Fruit fly (Drosophila melanogaster) whole organism, embryonic: Measurements from ENCODE around the gene GstD5.

Source experiments
- CG10321 ChIP-seq: fragments of 200-800 bp; sonication (Bioruptor generic); IDR thresholded peaks from 2 replicates; pipeline ENCODE4 v1.3.6; 2022; ENCODE audit warnings: missing biosample characterization, missing genetic modification characterization
- CG10366 ChIP-seq: fragments of 200-800 bp; sonication (Bioruptor generic); IDR thresholded peaks from 2 replicates; pipeline ENCODE4 v1.3.6; 2022; ENCODE audit warnings: missing biosample characterization, missing genetic modification characterization
- CG10543 ChIP-seq: fragments of 200-800 bp; sonication (Bioruptor generic); optimal IDR thresholded peaks from 3 replicates; lab custom pipeline; 2017; ENCODE audit warnings: missing biosample characterization, mild to moderate bottlenecking, missing genetic modification characterization, moderate library complexity
- CG10979 ChIP-seq: fragments of 200-800 bp; sonication (Bioruptor generic); optimal IDR thresholded peaks from 2 replicates; lab custom pipeline; 2018; ENCODE audit warnings: missing biosample characterization, mild to moderate bottlenecking, missing genetic modification characterization, moderate library complexity
- CG13287 ChIP-seq: fragments of 200-800 bp; sonication (Bioruptor generic); IDR thresholded peaks from 2 replicates; pipeline ENCODE4 v1.3.6; 2022; ENCODE audit warnings: missing biosample characterization, missing genetic modification characterization; ENCODE audit not compliant: partially characterized antibody
- CG14710 ChIP-seq: fragments of 200-800 bp; sonication (Bioruptor generic); optimal IDR thresholded peaks from 3 replicates; lab custom pipeline; 2019; ENCODE audit warnings: missing biosample characterization, mild to moderate bottlenecking, missing genetic modification characterization, moderate library complexity
- CG17361 ChIP-seq: fragments of 200-800 bp; sonication (Bioruptor generic); IDR thresholded peaks from 3 replicates; pipeline ENCODE4 v1.3.6; 2022; ENCODE audit warnings: missing biosample characterization, missing genetic modification characterization
- CG17802 ChIP-seq: fragments of 200-800 bp; sonication (Bioruptor generic); optimal IDR thresholded peaks from 2 replicates; lab custom pipeline; 2018; ENCODE audit warnings: missing biosample characterization, mild to moderate bottlenecking, missing genetic modification characterization, moderate library complexity
- CG17912 ChIP-seq: fragments of 200-800 bp; sonication (Bioruptor generic); optimal IDR thresholded peaks from 2 replicates; lab custom pipeline; 2018; ENCODE audit warnings: missing biosample characterization, mild to moderate bottlenecking, missing genetic modification characterization
- CG2116 ChIP-seq: fragments of 200-800 bp; sonication (Bioruptor generic); optimal IDR thresholded peaks from 3 replicates; lab custom pipeline; 2018; ENCODE audit warnings: missing biosample characterization, mild to moderate bottlenecking, missing genetic modification characterization
- CG3065 ChIP-seq: fragments of 200-800 bp; sonication (Bioruptor generic); optimal IDR thresholded peaks from 2 replicates; lab custom pipeline; 2016; ENCODE audit warnings: missing biosample characterization, missing genetic modification characterization
- CG3847 ChIP-seq: fragments of 200-800 bp; sonication (Bioruptor generic); IDR thresholded peaks from 2 replicates; pipeline ENCODE4 v1.3.6; 2022; ENCODE audit warnings: missing biosample characterization, missing genetic modification characterization
- CG3995 ChIP-seq: fragments of 200-800 bp; sonication (Bioruptor generic); optimal IDR thresholded peaks from 3 replicates; lab custom pipeline; 2016; ENCODE audit warnings: missing biosample characterization, missing genetic modification characterization
- CG4328 ChIP-seq: fragments of 200-800 bp; sonication (Bioruptor generic); optimal IDR thresholded peaks from 3 replicates; lab custom pipeline; 2017; ENCODE audit warnings: missing biosample characterization, missing genetic modification reagents, missing genetic modification characterization
- CG4617 ChIP-seq: fragments of 200-800 bp; sonication (Bioruptor generic); optimal IDR thresholded peaks from 3 replicates; lab custom pipeline; 2016; ENCODE audit warnings: missing biosample characterization, missing genetic modification characterization, borderline replicate concordance
- CG4707 ChIP-seq: fragments of 200-800 bp; sonication (Bioruptor generic); optimal IDR thresholded peaks from 2 replicates; lab custom pipeline; 2018; ENCODE audit warnings: missing biosample characterization, mild to moderate bottlenecking, missing genetic modification characterization, moderate library complexity
- CG6272 ChIP-seq: fragments of 200-800 bp; sonication (Bioruptor generic); IDR thresholded peaks from 2 replicates; pipeline ENCODE4 v1.3.6; 2022; ENCODE audit warnings: missing biosample characterization, missing genetic modification characterization
- CG6813 ChIP-seq: fragments of 200-800 bp; sonication (Bioruptor generic); optimal IDR thresholded peaks from 2 replicates; lab custom pipeline; 2017; ENCODE audit warnings: missing biosample characterization, missing genetic modification characterization, mild to moderate bottlenecking, moderate library complexity, missing genetic modification reagents
- CG9727 ChIP-seq: fragments of 200-800 bp; sonication (Bioruptor generic); optimal IDR thresholded peaks from 3 replicates; lab custom pipeline; 2017; ENCODE audit warnings: missing biosample characterization, mild to moderate bottlenecking, missing genetic modification characterization
- CkIIα-i1 ChIP-seq: fragments of 200-800 bp; sonication (Bioruptor generic); IDR thresholded peaks from 2 replicates; pipeline ENCODE4 v1.3.6; 2022; ENCODE audit warnings: missing biosample characterization, missing genetic modification characterization
- D19B ChIP-seq: fragments of 200-800 bp; sonication (Bioruptor generic); optimal IDR thresholded peaks from 2 replicates; lab custom pipeline; 2017; ENCODE audit warnings: missing biosample characterization, mild to moderate bottlenecking, missing genetic modification characterization
- Dll ChIP-seq: fragments of 200-800 bp; sonication (Bioruptor generic); IDR thresholded peaks from 4 replicates; pipeline ENCODE4 v1.3.6; 2022; ENCODE audit warnings: missing biosample characterization, missing genetic modification characterization; ENCODE audit not compliant: partially characterized antibody
- Dp ChIP-seq: fragments of 200-800 bp; sonication (Bioruptor generic); optimal IDR thresholded peaks from 2 replicates; lab custom pipeline; 2018; ENCODE audit warnings: missing biosample characterization, mild to moderate bottlenecking, missing genetic modification characterization, moderate library complexity
- Ets65A ChIP-seq: fragments of 200-800 bp; sonication (Bioruptor generic); peaks from one replicate; lab custom pipeline; 2016; ENCODE audit warnings: missing biosample characterization, missing genetic modification characterization
- Fer1 ChIP-seq: fragments of 200-800 bp; sonication (Bioruptor generic); optimal IDR thresholded peaks from 2 replicates; lab custom pipeline; 2017; ENCODE audit warnings: missing biosample characterization, mild to moderate bottlenecking, missing genetic modification characterization
- Fer3 ChIP-seq: fragments of 200-800 bp; sonication (Bioruptor generic); optimal IDR thresholded peaks from 2 replicates; lab custom pipeline; 2018; ENCODE audit warnings: missing biosample characterization, mild to moderate bottlenecking, missing genetic modification characterization, moderate library complexity
- HLH4C ChIP-seq: fragments of 200-800 bp; sonication (Bioruptor generic); IDR thresholded peaks from 3 replicates; pipeline ENCODE4 v1.3.6; 2022; ENCODE audit warnings: missing biosample characterization, missing genetic modification characterization; ENCODE audit not compliant: partially characterized antibody
- HLH54F ChIP-seq: fragments of 200-800 bp; sonication (Bioruptor generic); optimal IDR thresholded peaks from 3 replicates; lab custom pipeline; 2016; ENCODE audit warnings: missing biosample characterization, missing genetic modification characterization
- HmgZ ChIP-seq: fragments of 200-800 bp; sonication (Bioruptor generic); optimal IDR thresholded peaks from 2 replicates; lab custom pipeline; 2018; ENCODE audit warnings: missing biosample characterization, mild to moderate bottlenecking, missing genetic modification characterization
- Lpt ChIP-seq: fragments of >200 bp; optimal IDR thresholded peaks from 2 replicates; lab custom pipeline; 2018; ENCODE audit warnings: missing biosample characterization, missing genetic modification characterization
- MESR4 ChIP-seq: fragments of 200-800 bp; sonication (Bioruptor generic); optimal IDR thresholded peaks from 2 replicates; lab custom pipeline; 2018; ENCODE audit warnings: missing biosample characterization, mild to moderate bottlenecking, missing genetic modification characterization, moderate library complexity
- Med ChIP-seq: fragments of 200-800 bp; sonication (Bioruptor generic); peaks from one replicate; lab custom pipeline; 2016; ENCODE audit warnings: missing biosample characterization, missing genetic modification characterization, mild to moderate bottlenecking, inconsistent platforms, moderate library complexity
- Mrtf ChIP-seq: fragments of 200-800 bp; sonication (Bioruptor generic); IDR thresholded peaks from 3 replicates; pipeline ENCODE4 v1.3.6; 2022; ENCODE audit warnings: missing biosample characterization, missing genetic modification characterization
- abd-A ChIP-seq: fragments of 200-800 bp; sonication (Bioruptor generic); optimal IDR thresholded peaks from 3 replicates; lab custom pipeline; 2019; ENCODE audit warnings: missing biosample characterization, mild to moderate bottlenecking, missing genetic modification characterization, moderate library complexity
- cato ChIP-seq: fragments of 200-800 bp; sonication (Bioruptor generic); optimal IDR thresholded peaks from 2 replicates; lab custom pipeline; 2016; ENCODE audit warnings: missing biosample characterization, missing genetic modification characterization, borderline replicate concordance
- chif ChIP-seq, 2 experiments: fragments of 200-800 bp; sonication (Bioruptor generic); optimal IDR thresholded peaks; 3 replicates each; lab custom pipeline; 2016; ENCODE audit warnings: missing biosample characterization in 2 of 2, missing genetic modification characterization in 2 of 2
- chinmo ChIP-seq: fragments of 200-800 bp; sonication (Bioruptor generic); IDR thresholded peaks from 4 replicates; pipeline ENCODE4 v1.3.6; 2022; ENCODE audit warnings: missing biosample characterization, missing genetic modification characterization; ENCODE audit not compliant: partially characterized antibody
- emc ChIP-seq: fragments of 200-800 bp; sonication (Bioruptor generic); optimal IDR thresholded peaks from 2 replicates; lab custom pipeline; 2016; ENCODE audit warnings: missing biosample characterization, missing genetic modification characterization
- gfzf ChIP-seq: fragments of 200-800 bp; sonication (Bioruptor generic); optimal IDR thresholded peaks from 2 replicates; lab custom pipeline; 2016; ENCODE audit warnings: missing biosample characterization, mild to moderate bottlenecking, missing genetic modification characterization, moderate library complexity
- gsb-n ChIP-seq: fragments of 200-800 bp; sonication (Bioruptor generic); optimal IDR thresholded peaks from 3 replicates; lab custom pipeline; 2018; ENCODE audit warnings: missing biosample characterization, mild to moderate bottlenecking, missing genetic modification characterization
- lbe ChIP-seq: fragments of 200-800 bp; sonication (Bioruptor generic); optimal IDR thresholded peaks from 2 replicates; lab custom pipeline; 2016; ENCODE audit warnings: missing biosample characterization, mild to moderate bottlenecking, missing genetic modification characterization
- lmd ChIP-seq: fragments of 200-800 bp; sonication (Bioruptor generic); IDR thresholded peaks from 2 replicates; pipeline ENCODE4 v1.3.6; 2022; ENCODE audit warnings: missing biosample characterization, missing genetic modification characterization
- prd ChIP-seq, 3 experiments: fragments of >200 bp in 2 of 3; fragments of 200-800 bp in 1 of 3; sonication (Bioruptor generic) in 1 of 3; optimal IDR thresholded peaks in 2 of 3; IDR thresholded peaks in 1 of 3; 2 replicates in 2 of 3; 3 replicates in 1 of 3; pipeline versions ENCODE4 v1.3.6 to Lab custom; 2017 to 2022; ENCODE audit warnings: missing biosample characterization in 1 of 3, missing genetic modification characterization in 1 of 3
- ranshi ChIP-seq: fragments of 200-800 bp; sonication (Bioruptor generic); IDR thresholded peaks from 2 replicates; pipeline ENCODE4 v1.3.6; 2022; ENCODE audit warnings: missing biosample characterization, missing genetic modification characterization
- repo ChIP-seq: fragments of 200-800 bp; sonication (Bioruptor generic); optimal IDR thresholded peaks from 2 replicates; lab custom pipeline; 2016; ENCODE audit warnings: missing biosample characterization, missing genetic modification characterization
- ro ChIP-seq: fragments of 200-800 bp; sonication (Bioruptor generic); IDR thresholded peaks from 2 replicates; pipeline ENCODE4 v1.3.6; 2022; ENCODE audit warnings: missing biosample characterization, missing genetic modification characterization
- sim ChIP-seq: fragments of 200-800 bp; sonication (Bioruptor generic); IDR thresholded peaks from 2 replicates; pipeline ENCODE4 v1.3.6; 2022; ENCODE audit warnings: missing biosample characterization, missing genetic modification characterization
- sug ChIP-seq: fragments of 200-800 bp; optimal IDR thresholded peaks from 2 replicates; lab custom pipeline; 2019; ENCODE audit warnings: missing biosample characterization, mild to moderate bottlenecking, missing genetic modification characterization, moderate library complexity
- tna ChIP-seq: fragments of 200-800 bp; sonication (Bioruptor generic); IDR thresholded peaks from 2 replicates; pipeline ENCODE4 v1.3.6; 2022; ENCODE audit warnings: missing biosample characterization, missing genetic modification characterization; ENCODE audit not compliant: partially characterized antibody
- twi ChIP-seq: fragments of 200-800 bp; optimal IDR thresholded peaks from 2 replicates; lab custom pipeline; 2019; ENCODE audit warnings: missing biosample characterization, mild to moderate bottlenecking, missing genetic modification characterization, moderate library complexity

Gene GstD5

DNA sequence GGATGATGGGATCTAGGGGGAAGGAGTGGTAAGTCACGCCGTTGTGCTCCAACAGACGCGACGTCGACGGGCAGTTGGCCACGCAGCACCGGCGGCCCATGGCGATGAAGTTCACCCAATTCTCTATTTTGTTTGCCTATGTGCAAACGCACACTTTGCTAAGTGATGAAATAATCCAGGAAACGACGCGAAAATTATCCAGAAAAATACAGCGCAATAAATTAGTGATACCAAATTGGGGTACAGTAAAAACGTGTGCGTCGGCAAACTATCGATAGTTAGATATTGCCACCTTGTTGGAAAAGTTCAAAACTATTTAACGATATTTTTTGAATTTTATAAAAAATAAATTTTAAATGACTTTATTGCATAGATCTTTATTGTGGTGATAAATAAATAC lies 19.5 kb upstream of the GstD5 start, which contains the start of gene MBD-R2 (continued):
- TF ChIP-seq CG6813 (GFP tag; lab: Kevin White, UChicago) (no peak), CG10979 (tag; lab: Kevin White, UChicago) (no peak), Ets65A (GFP tag; lab: Kevin White, UChicago) (no peak), CG10321 (GFP tag; lab: Robert Waterston, UW) (no peak), sim (GFP tag; lab: Robert Waterston, UW) (no peak), CG3065 (GFP tag; lab: Kevin White, UChicago) (no peak), CG13287 (GFP tag; lab: Robert Waterston, UW) (peak; percentile 84), abd-A (tag; lab: Kevin White, UChicago) (no peak), D19B (GFP tag; lab: Kevin White, UChicago) (no peak), CG17361 (GFP tag; lab: Robert Waterston, UW) (0 out of 3 replicates have a peak, but pooled peaks have one; percentile 26), twi (no peak), MESR4 (GFP tag; lab: Kevin White, UChicago) (peak; percentile 96), CG4617 (GFP tag; lab: Kevin White, UChicago) (peak; percentile 94), prd (optimal IDR thresholded peaks at IDR 0.05; lab: Kevin White, UChicago) (no peak), prd (GFP tag; IDR thresholded peaks at IDR 0.05; lab: Robert Waterston, UW) (no peak), CG9727 (GFP tag; lab: Kevin White, UChicago) (no peak), CG14710 (tag; lab: Kevin White, UChicago) (peak; percentile 46), gsb-n (tag; lab: Kevin White, UChicago) (no peak), CG6272 (no peak), tna (GFP tag; lab: Robert Waterston, UW) (peak; percentile 28; the same call in 1 of the 2 replicates), lmd (GFP tag; lab: Robert Waterston, UW) (no peak), ranshi (GFP tag; lab: Robert Waterston, UW) (no peak), sug (tag; lab: Kevin White, UChicago) (peak; percentile 0), Med (peak; percentile 35), Fer3 (tag; lab: Kevin White, UChicago) (no peak), CG2116 (GFP tag; lab: Kevin White, UChicago) (peak; percentile 60), chif (GFP tag; optimal IDR thresholded peaks at IDR 0.05; lab: Kevin White, UChicago) (no peak), CG3995 (GFP tag; lab: Kevin White, UChicago) (no peak), CG17912 (GFP tag; lab: Kevin White, UChicago) (no peak), cato (no peak), CG10543 (no peak), Dp (GFP tag; lab: Kevin White, UChicago) (peak; percentile 67), HLH4C (peak; percentile 37; the same call in 2 of the 3 replicates), Mrtf (no peak), CG4707 (GFP tag; lab: Kevin White, UChicago) (no peak), CkIIα-i1 (GFP tag; lab: Robert Waterston, UW) (no peak), CG3847 (no peak), Dll (GFP tag; lab: Robert Waterston, UW) (peak; percentile 78), HmgZ (tag; lab: Kevin White, UChicago) (peak; percentile 47), chinmo (GFP tag; lab: Robert Waterston, UW) (no peak), emc (GFP tag; lab: Kevin White, UChicago) (no peak), ro (GFP tag; lab: Robert Waterston, UW) (no peak), CG4328 (GFP tag; lab: Kevin White, UChicago) (no peak), Lpt (GFP tag; lab: Kevin White, UChicago) (no peak), HLH54F (no peak), CG10366 (GFP tag; lab: Robert Waterston, UW) (no peak), Fer1 (GFP tag; lab: Kevin White, UChicago) (no peak), repo (GFP tag; lab: Kevin White, UChicago) (no peak), CG17802 (tag; lab: Kevin White, UChicago) (no peak), gfzf (GFP tag; lab: Kevin White, UChicago) (peak; percentile 74), lbe (GFP tag; lab: Kevin White, UChicago) (peak; percentile 9)
